Fruit fly (Drosophila melanogaster) ovary, adult (tissue): ENCODE results near the gene Lip3.
A peak's percentile ranks its signal among the peaks of the same experiment; 100 is the strongest.

Experiments used
- CG17801 ChIP-seq: fragments of 200-800 bp; optimal IDR thresholded peaks from 2 replicates; lab custom pipeline; 2019; ENCODE audit warnings: missing biosample characterization, mild to moderate bottlenecking, missing genetic modification characterization, moderate library complexity; ENCODE audit not compliant: partially characterized antibody

The Lip3 gene

dm6 chr3R:13371840-13372680 is at the start of gene Lip3, which contains the start of gene CG34309:
Gene Lip3 (minus strand): TSS chr3R:13371904.
Gene CG34309 (plus strand): TSS chr3R:13372630.
- TF ChIP-seq CG17801: no peak

DNA sequence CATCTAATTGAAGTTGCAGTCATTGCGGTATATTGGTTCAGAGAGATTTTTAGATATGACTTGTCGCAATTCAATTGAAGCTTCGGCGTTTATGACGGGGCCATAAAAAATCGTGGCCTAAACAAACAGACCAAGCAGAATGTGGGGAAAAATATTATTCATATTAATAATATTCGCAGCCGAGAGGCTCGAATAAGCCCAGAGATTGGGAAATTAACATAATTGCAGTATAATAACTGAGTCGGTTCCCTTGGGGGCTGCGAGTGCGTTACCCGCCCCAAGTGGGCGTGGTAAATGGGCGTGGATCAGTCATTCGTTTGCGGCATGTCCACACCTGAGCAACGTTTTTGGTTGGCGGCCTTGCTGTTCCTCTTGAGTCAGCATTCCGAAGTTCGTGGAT is 48.3 kb upstream of the Lip3 start, which contains the start of gene Ir87a:
Gene Ir87a (plus strand): TSS at position 301 of the 400 bp plus-strand sequence.
- TF ChIP-seq CG17801: no peak

DNA sequence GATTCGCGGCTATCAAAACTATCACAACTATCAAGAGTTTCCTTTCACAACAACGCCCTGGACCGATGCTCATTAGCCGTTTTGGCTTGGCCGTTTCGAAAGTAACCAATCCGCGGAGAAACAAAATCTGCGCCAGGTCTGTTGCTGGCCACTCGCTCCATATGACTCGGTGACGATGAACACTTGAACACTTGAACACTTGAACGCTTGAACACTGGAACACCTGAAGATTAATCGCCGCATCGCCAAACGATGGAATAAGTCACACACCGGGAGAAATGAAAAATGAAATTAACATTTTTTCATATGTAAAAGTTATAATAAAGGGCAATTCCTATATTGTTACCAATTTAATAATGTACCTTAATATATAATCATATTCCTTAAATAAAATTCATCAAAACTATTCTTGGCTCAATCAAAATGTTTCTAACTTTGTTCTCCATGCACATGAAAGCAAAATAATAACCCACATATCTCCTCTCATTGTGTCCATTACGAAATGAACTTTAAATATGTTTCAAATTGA is 45.4 kb upstream of the Lip3 start:
- TF ChIP-seq CG17801: no peak

- TF ChIP-seq CG17801: no peak
Measured at dm6 chr3R:13415186-13415585, 43.5 kb upstream of the Lip3 start, which contains the start of gene yellow-e. Gene yellow-e (minus strand): TSS chr3R:13415286.

DNA sequence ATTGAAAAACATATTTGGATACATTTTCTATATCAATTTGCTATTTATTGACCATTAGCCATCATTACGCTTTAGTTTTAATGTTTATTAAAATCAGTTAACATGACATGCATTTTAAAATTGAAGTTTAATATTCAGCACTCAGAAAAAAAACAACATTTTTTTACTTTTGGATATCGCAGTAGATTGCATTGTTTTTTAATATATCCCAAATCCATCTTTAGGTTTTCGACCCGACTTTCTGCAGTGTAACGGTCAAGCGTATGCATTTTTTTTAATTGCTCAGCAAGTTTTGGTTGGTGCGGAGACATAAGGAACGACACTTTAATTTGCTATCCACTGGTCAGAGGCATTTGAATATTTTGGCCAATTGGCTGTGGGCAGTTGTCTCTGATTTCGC is 41.0 kb upstream of the Lip3 start:
- TF ChIP-seq CG17801: no peak

DNA sequence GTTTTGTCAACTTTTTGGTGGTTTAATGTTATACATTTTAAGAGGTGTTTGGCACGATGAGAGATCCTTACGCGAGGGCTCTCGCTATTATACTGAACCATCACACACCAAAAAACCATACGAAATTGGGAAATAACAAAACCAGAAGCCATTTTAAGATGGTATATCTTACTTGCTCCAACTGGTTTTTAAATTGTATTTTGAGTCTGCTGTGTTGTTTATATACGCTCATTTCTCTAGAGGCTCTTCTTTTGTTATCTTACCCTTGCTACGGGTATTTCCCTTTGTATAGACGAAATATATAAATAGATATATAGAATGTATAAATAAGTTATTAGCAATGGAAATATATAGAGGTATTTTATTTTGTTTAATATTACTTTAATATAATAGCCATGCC is 35.2 kb upstream of the Lip3 start, which contains the start of gene yellow-e2:
Gene yellow-e2 (minus strand): TSS at position 101 of the 400 bp plus-strand sequence.
- TF ChIP-seq CG17801: no peak

DNA sequence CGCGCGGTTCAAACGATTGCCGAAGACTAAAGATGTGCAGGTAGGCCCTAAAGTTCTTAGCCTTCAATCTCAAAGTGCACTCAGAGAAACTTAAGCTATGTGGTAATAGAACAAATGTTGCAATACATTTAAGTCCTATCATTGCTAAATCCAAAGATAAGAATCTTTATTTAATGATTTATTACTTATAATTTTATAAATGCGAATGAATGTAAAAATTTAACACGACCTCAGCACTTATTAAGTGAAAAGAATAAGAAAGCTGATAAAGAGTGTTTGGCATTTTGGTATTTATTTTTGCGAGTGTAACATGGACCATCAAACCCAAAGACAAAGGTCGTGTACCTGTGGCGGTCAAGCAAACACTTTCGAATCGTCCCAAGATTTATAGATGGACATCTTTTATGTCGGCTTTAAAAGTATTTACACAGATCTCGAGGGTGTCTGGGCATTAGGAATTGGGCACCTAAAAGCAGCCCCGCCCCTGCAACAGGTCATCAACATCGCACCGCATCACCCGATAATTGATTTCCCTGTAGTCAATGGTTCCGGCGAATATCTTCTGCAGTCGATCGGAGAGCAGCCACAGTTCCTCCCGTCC is 33.2 kb upstream of the Lip3 start, which contains the start of gene yellow-e3:
Gene yellow-e3 (minus strand): TSS at position 30 of the 601 bp plus-strand sequence.
- no peak for TF ChIP-seq CG17801

- TF ChIP-seq CG17801: no peak
Measured at dm6 chr3R:13403032-13403459, 31.3 kb upstream of the Lip3 start, which contains the start of gene Dpm3. Gene Dpm3 (minus strand): TSS chr3R:13403051.

DNA sequence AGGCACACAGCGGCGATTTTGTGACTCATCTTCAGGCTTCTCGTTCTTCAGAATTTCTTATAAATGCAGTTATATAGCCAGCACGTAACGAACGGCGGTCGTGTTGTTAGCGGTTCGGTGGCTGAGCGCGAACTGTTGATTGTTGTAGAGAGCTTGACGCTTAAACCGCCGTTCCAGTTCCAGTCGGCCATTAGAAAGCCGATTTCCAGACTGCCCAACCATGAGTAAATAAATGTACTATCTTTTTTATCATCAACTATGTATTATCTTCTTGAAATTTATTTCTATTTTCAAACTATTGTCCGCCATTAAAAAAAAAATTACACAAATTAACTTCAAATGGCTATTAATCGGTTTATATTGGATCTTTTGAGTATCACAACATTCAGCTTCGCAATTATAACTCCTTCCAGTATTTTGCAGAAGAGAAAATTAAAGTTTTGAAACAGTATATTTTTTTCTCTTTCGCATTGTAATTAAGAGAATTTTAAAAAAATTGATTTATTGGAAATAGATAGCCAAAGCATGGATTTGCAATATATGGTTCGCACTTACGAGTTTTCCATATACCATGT is 30.1 kb upstream of the Lip3 start, which contains the start of gene GILT1:
Gene GILT1 (minus strand): TSS at position 141 of the 575 bp plus-strand sequence.
- peak; percentile 27 for TF ChIP-seq CG17801

- peak; percentile 91 for TF ChIP-seq CG17801
Measured at dm6 chr3R:13400902-13401721, 29.4 kb upstream of the Lip3 start.

DNA sequence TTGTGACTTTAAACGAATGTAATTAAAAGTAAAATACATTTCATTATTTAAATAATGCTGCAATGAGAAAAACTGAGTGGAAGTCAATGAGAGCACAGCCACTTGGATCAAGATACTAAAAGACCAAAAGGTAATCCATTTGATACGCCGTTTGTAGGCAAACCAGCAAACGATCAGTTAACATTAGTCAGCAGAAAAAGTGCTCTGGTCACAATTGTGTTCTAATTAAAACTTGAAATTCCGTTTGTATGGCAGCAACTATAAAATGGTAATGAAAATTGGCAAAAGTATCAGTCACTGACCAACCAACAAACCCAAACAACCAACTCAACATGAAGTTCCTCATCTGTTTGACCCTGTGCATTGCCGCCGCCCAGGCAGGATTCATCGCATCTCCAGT is 25.8 kb upstream of the Lip3 start, which contains the start of gene CG14377:
Gene CG14377 (plus strand): TSS at position 301 of the 400 bp plus-strand sequence.
- TF ChIP-seq CG17801: no peak

dm6 chr3R:13397040-13397439 is 25.3 kb upstream of the Lip3 start, which contains the start of gene CG14374:
Gene CG14374 (minus strand): TSS chr3R:13397140.
- TF ChIP-seq CG17801: no peak

DNA sequence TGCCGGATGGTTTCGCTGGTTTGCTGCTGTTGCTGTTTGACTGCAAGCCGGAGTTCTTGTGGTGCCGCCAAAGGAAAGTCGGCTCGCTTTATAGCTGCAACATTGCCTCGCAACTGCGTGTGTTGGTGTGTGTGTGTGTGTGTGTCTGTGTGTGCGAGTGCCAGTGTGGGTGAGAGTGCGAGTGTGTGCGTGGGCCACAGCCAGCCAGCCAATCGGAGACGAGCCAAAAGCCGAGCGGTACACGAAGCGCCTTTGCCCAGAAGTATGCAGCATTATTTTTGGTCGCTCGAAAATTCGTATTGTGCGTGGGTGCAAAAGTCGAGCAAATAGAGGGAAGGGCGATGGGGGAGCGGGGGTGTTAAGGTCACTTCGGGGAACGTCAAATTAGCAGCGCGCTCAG is 23.4 kb upstream of the Lip3 start, which contains the start of gene CCHa2:
Gene CCHa2 (minus strand): TSS at position 65 of the 400 bp plus-strand sequence.
- TF ChIP-seq CG17801: no peak

dm6 chr3R:13393009-13393408 is 21.3 kb upstream of the Lip3 start:
- no peak for TF ChIP-seq CG17801

DNA sequence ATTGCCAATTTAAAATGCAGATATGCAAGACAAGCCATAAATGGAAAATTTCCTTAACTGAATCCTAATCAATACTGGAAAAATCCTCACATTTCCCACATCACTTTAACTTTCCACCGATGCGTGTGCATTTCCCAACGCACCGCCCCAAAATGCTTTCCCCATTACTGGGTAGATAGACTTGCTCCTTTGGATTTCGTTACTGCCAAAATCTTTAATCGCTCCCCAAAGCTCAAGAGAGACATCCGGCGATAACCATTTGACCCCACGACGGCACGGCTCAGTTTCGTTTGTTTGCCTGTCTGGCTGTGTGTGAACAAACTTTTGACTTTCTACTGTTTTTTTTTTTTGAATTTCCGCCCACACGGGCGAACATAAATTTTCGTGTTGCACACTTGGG is 18.8 kb upstream of the Lip3 start:
- TF ChIP-seq CG17801: no peak
